Worm (Caenorhabditis elegans): ENCODE measurements around the gene clik-1.
A peak's percentile ranks its signal among the peaks of the same experiment; 100 is the strongest.

Gene clik-1

DNA sequence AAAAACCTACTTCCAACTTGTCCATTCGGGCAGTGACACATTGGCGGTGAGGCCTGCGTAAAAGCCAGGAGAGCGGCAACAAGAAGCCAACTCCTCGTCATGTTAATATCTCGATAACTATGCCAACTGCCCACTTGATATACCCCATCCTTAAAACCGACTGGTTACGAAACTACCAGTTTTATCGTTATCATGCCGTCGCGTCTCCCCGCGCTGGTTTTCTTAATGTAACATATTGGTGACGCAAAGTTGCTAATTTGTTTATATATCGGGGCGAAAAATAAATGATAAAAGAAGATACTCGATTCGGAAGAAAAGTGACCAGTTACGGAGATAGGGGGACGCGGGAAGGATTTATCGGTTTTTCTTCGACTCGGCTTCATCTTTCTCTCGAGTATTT, 36.9 kb downstream of the clik-1 start, which contains the start of gene grl-9:
TSS of gene grl-9 (minus strand) at position 101 of the 400 bp plus-strand sequence.
- TF ChIP-seq nhr-23 (tag; optimal IDR thresholded peaks at IDR 0.05): no peak

DNA sequence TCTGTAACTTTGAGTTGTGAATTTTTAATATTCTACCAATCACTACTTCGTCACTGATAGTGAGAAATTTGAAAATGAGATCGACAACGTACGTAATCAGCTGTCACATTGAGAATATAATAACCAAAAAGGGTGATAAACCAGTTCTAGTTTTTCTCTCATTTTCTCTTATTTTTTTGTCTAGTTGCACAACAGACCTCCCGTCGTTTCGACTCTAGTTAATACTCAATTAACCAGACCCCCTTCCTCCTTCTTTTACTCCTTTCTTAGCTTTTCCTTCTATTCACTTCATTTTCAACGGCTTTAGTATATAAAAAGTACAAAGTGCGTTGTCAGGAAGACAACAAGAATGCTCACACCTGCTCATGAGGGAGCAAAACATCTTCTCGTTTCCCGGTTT, 41.3 kb downstream of the clik-1 start, which contains the start of gene ZC487.1:
TSS of gene ZC487.1 (plus strand) at position 301 of the 400 bp plus-strand sequence.
- no peak for TF ChIP-seq dmd-4 (tag; optimal IDR thresholded peaks at IDR 0.05)
- TF ChIP-seq lin-39 (tag; optimal IDR thresholded peaks at IDR 0.05): no peak
- TF ChIP-seq alr-1 (tag; optimal IDR thresholded peaks at IDR 0.05): no peak
- no peak for TF ChIP-seq elt-1 (tag; optimal IDR thresholded peaks at IDR 0.05)

DNA sequence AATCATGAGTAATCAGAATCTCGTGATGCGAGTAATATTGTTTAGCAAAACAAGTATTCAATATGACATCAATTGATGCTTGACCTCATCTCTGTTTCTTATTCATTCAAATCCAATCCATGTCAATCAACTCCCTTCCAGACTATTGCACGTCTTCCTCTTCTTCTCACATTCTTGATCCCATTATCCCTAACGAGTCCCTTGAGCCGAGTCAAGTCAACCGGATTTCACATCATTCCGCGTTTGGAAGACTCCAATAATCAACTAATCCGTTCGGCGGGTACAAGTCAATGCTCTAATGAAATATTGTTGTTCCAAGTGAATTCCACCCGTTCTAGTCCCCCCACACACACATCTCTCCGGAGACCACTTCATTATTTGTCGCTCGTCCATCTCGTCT, 42.3 kb downstream of the clik-1 start:
- TF ChIP-seq sma-9 (GFP tag; optimal IDR thresholded peaks at IDR 0.05) (peak; percentile 1), sma-9 (tag; optimal IDR thresholded peaks at IDR 0.05) (no peak), sma-3 (GFP tag; optimal IDR thresholded peaks at IDR 0.05) (no peak), mab-5 (tag; optimal IDR thresholded peaks at IDR 0.05) (peak; percentile 11), ama-1 (optimal IDR thresholded peaks at IDR 0.05) (no peak)

DNA sequence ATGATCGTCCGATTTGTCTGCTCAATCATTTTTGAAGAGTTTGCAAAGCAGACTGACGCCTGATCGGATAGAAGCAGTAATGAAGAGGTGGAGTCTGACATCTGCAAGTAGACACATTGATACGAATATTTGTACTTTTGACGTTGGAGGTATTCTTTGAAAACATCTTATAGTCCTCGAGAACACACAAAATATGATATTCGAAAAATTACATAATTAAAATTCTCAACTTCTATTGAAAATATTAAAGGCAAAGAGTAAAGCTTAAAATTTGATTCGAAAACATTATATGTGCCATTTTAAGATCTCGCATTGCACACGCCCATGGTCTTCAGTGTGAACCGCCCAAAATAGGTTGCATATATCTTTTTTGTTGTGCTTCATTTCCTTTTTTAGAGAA, 46.2 kb downstream of the clik-1 start, which contains the start of gene ZC487.2:
TSS of gene ZC487.2 (minus strand) at position 101 of the 400 bp plus-strand sequence.
- no peak for TF ChIP-seq sem-4 (tag; optimal IDR thresholded peaks at IDR 0.05)
- no peak for TF ChIP-seq alr-1 (tag; optimal IDR thresholded peaks at IDR 0.05)
- TF ChIP-seq gmeb-1 (tag; optimal IDR thresholded peaks at IDR 0.05): no peak
- TF ChIP-seq F13H6.1 (tag; optimal IDR thresholded peaks at IDR 0.05): no peak

DNA sequence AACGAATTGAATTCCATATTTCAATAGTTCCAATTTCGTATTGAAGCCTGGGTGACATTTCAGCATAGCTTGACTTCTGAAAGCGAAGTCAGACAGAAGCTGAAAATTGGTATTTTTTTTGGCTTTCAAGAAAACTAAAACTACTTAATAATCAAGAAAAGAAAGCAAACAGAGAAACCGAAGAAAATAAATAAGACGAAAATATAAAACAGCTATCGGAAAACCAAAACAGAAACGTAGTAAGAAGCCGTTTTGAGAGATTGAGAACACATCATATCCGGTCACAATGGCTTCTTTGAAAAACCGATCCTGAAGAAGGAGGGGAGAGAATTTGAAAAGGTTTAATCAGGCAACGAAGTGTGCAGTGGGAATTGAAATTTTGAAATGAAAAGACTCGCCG, 50.3 kb downstream of the clik-1 start, which contains the start of gene srg-30:
TSS of gene srg-30 (minus strand) at position 101 of the 400 bp plus-strand sequence.
- TF ChIP-seq crh-2 (tag; optimal IDR thresholded peaks at IDR 0.05) (no peak), fos-1 (tag; optimal IDR thresholded peaks at IDR 0.05) (no peak), Y55F3AM.14 (GFP tag; optimal IDR thresholded peaks at IDR 0.05) (no peak), elt-1 (tag; optimal IDR thresholded peaks at IDR 0.05) (no peak), R02D3.7 (tag; optimal IDR thresholded peaks at IDR 0.05) (no peak), lin-11 (tag; optimal IDR thresholded peaks at IDR 0.05) (no peak), aly-2 (tag; optimal IDR thresholded peaks at IDR 0.05) (no peak), F13H6.1 (tag; optimal IDR thresholded peaks at IDR 0.05) (no peak), nhr-10 (tag; optimal IDR thresholded peaks at IDR 0.05) (no peak), nhr-21 (tag; optimal IDR thresholded peaks at IDR 0.05) (no peak), nhr-237 (tag; optimal IDR thresholded peaks at IDR 0.05) (no peak)

All from whole organism, L2 larva.